Worm (Caenorhabditis elegans) whole organism, L3 larva: Measurements from ENCODE around the gene gln-5.

Source experiments
- aly-2 ChIP-seq: fragments of 150-350 bp; optimal IDR thresholded peaks from 2 replicates; lab custom pipeline; 2014; ENCODE audit warnings: missing biosample characterization, missing genetic modification characterization
- ceh-82 ChIP-seq: fragments of 150-350 bp; optimal IDR thresholded peaks from 2 replicates; lab custom pipeline; 2014; ENCODE audit warnings: missing biosample characterization, missing genetic modification characterization
- elt-2 ChIP-seq: sonication (generic microtip); optimal IDR thresholded peaks from 2 replicates; lab custom pipeline; 2016; ENCODE audit warnings: missing genetic modification reagents, mild to moderate bottlenecking, missing genetic modification characterization, missing compliant biosample characterization
- fos-1 ChIP-seq: fragments of 150-350 bp; optimal IDR thresholded peaks from 2 replicates; lab custom pipeline; 2014; ENCODE audit warnings: missing biosample characterization, missing genetic modification characterization
- jun-1 ChIP-seq: fragments of 150-350 bp; optimal IDR thresholded peaks from 2 replicates; lab custom pipeline; 2014; ENCODE audit warnings: missing biosample characterization, missing genetic modification reagents, missing genetic modification characterization
- lin-39 ChIP-seq: fragments of 150-350 bp; optimal IDR thresholded peaks from 2 replicates; lab custom pipeline; 2018; ENCODE audit warnings: missing biosample characterization, missing genetic modification reagents, missing genetic modification characterization
- ztf-11 ChIP-seq: fragments of 150-350 bp; optimal IDR thresholded peaks from 2 replicates; lab custom pipeline; 2014; ENCODE audit warnings: missing biosample characterization, missing genetic modification characterization

DNA sequence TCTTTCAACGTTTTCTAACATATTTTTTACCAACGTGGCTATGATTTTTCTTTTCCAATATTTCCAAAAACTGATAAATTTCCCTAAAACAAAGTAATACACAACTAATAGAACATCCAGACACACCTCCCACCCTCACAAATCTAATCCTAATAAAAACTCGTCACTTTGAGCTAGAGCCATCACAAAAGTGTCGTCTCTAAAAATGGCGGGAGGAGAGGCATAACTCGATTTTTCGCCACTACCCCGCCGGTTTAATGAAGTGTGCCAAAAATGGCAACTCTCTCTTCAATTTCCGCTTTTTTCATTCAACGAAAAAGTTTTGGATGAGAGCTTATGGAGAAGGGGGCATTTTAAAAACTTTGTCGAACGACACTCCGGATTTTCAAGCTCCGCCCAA, 40.6 kb downstream of the gln-5 start:
- TF ChIP-seq aly-2 (no peak), ceh-82 (no peak), elt-2 (no peak), jun-1 (tag; lab: Kevin White, UChicago) (no peak), ztf-11 (tag; lab: Kevin White, UChicago) (no peak), lin-39 (tag; lab: Kevin White, UChicago) (no peak), fos-1 (tag; lab: Kevin White, UChicago) (no peak)
